Worm (Caenorhabditis elegans): Measurements from ENCODE around the gene acly-1.

DNA sequence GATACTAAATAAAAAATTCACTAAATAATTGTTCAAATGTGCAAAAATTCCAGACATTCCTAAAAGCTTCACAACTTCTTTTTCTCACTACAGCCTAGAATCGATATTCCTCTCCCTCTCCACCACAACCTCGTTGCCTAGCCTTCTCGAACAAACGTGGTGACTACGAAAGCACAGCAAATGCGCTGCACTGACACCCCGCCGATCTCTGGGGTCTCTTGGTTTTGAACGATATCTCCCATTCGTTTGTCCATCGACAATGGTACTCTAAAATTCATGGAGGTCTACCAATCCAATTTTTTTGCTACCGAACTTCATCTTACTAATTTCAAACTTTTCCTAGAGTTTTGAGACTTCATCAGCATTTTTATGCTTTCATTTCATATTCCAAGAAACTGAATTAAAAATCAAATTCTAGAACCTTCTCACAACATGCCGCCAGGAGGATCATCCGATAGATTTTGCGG lies 29.0 kb upstream of the acly-1 start, which contains the start of gene W05H7.1:
- TF ChIP-seq snpc-4 (tag; optimal IDR thresholded peaks at IDR 0.05): no peak
- no peak for TF ChIP-seq lin-39 (tag; optimal IDR thresholded peaks at IDR 0.05)
- TF ChIP-seq lsy-2 (tag; optimal IDR thresholded peaks at IDR 0.05): peak in 1 of 2 experiments; percentile 51
- no peak for TF ChIP-seq unc-62 (GFP tag; optimal IDR thresholded peaks at IDR 0.05)
- TF ChIP-seq ceh-82 (tag; optimal IDR thresholded peaks at IDR 0.05): no peak
- no peak for TF ChIP-seq nhr-237 (tag; optimal IDR thresholded peaks at IDR 0.05)
- no peak for TF ChIP-seq R02D3.7 (tag; optimal IDR thresholded peaks at IDR 0.05)
- no peak for TF ChIP-seq peb-1 (tag; optimal IDR thresholded peaks at IDR 0.05)
- no peak for TF ChIP-seq egl-27 (tag; optimal IDR thresholded peaks at IDR 0.05)

All from whole organism, L2 larva.